Worm (Caenorhabditis elegans) whole organism, young adult: ENCODE results near the gene F41G3.20.

Experiments
- B0336.3 ChIP-seq: fragments of 200-800 bp; sonication (Bioruptor generic); IDR thresholded peaks from 2 replicates; pipeline ENCODE4 v1.3.6; 2022; ENCODE audit warnings: missing genetic modification characterization, missing compliant biosample characterization
- D2030.7 ChIP-seq: fragments of 200-800 bp; sonication (Bioruptor generic); IDR thresholded peaks from 2 replicates; pipeline ENCODE4 v1.3.6; 2022; ENCODE audit warnings: missing genetic modification reagents, missing genetic modification characterization, missing compliant biosample characterization
- F10E7.11 ChIP-seq: sonication (generic microtip); optimal IDR thresholded peaks from 2 replicates; lab custom pipeline; 2017; ENCODE audit warnings: mild to moderate bottlenecking, missing genetic modification characterization, moderate library complexity, missing compliant biosample characterization
- F22D6.2 ChIP-seq: sonication (generic microtip); optimal IDR thresholded peaks from 2 replicates; lab custom pipeline; 2016; ENCODE audit warnings: mild to moderate bottlenecking, missing genetic modification characterization, missing compliant biosample characterization
- F23B12.7 ChIP-seq: sonication (generic microtip); optimal IDR thresholded peaks from 2 replicates; lab custom pipeline; 2017; ENCODE audit warnings: missing genetic modification characterization, mild to moderate bottlenecking, missing compliant biosample characterization, antibody characterized with exemption, moderate library complexity; ENCODE audit not compliant: insufficient read depth
- F33H1.4 ChIP-seq: fragments of 200-800 bp; sonication (Bioruptor generic); IDR thresholded peaks from 2 replicates; pipeline ENCODE4 v1.3.6; 2022; ENCODE audit warnings: missing genetic modification reagents, missing genetic modification characterization, missing compliant biosample characterization
- F37B4.10 ChIP-seq: fragments of 200-800 bp; sonication (Bioruptor generic); IDR thresholded peaks from 2 replicates; pipeline ENCODE4 v1.3.6; 2022; ENCODE audit warnings: missing genetic modification characterization, missing compliant biosample characterization
- K11D2.4 ChIP-seq: fragments of 200-800 bp; sonication (Bioruptor generic); IDR thresholded peaks from 2 replicates; pipeline ENCODE4 v1.3.6; 2022; ENCODE audit warnings: missing genetic modification reagents, missing genetic modification characterization, missing compliant biosample characterization
- K12H6.12 ChIP-seq: fragments of 200-800 bp; sonication (Bioruptor generic); optimal IDR thresholded peaks from 2 replicates; lab custom pipeline; 2018; ENCODE audit warnings: mild to moderate bottlenecking, missing genetic modification characterization, missing compliant biosample characterization
- T26A5.8 ChIP-seq: sonication (generic microtip); optimal IDR thresholded peaks from 2 replicates; lab custom pipeline; 2016; ENCODE audit warnings: missing genetic modification characterization, missing compliant biosample characterization
- Y53G8AR.9 ChIP-seq: fragments of 200-800 bp; sonication (Bioruptor generic); conservative IDR thresholded peaks from 2 replicates; pipeline ENCODE4 v1.3.6; 2022; ENCODE audit warnings: missing genetic modification reagents, missing genetic modification characterization, missing compliant biosample characterization
- ZK185.1 ChIP-seq: sonication (generic microtip); optimal IDR thresholded peaks from 2 replicates; lab custom pipeline; 2016; ENCODE audit warnings: mild to moderate bottlenecking, missing genetic modification characterization, missing compliant biosample characterization; ENCODE audit not compliant: poor library complexity, severe bottlenecking
- akir-1 ChIP-seq: fragments of 200-800 bp; sonication (Bioruptor generic); optimal IDR thresholded peaks from 2 replicates; lab custom pipeline; 2018; ENCODE audit warnings: mild to moderate bottlenecking, missing genetic modification characterization, moderate library complexity, missing compliant biosample characterization
- aptf-2 ChIP-seq: fragments of 200-800 bp; sonication (Bioruptor generic); conservative IDR thresholded peaks from 2 replicates; pipeline ENCODE4 v1.3.6; 2022; ENCODE audit warnings: missing genetic modification reagents, missing genetic modification characterization, missing compliant biosample characterization
- aptf-3 ChIP-seq: fragments of 200-800 bp; sonication (Bioruptor generic); IDR thresholded peaks from 2 replicates; pipeline ENCODE4 v1.3.6; 2022; ENCODE audit warnings: missing genetic modification characterization, missing compliant biosample characterization
- athp-1 ChIP-seq: sonication (generic microtip); optimal IDR thresholded peaks from 2 replicates; lab custom pipeline; 2017; ENCODE audit warnings: mild to moderate bottlenecking, missing genetic modification characterization, missing compliant biosample characterization
- attf-3 ChIP-seq: fragments of 200-800 bp; sonication (Bioruptor generic); conservative IDR thresholded peaks from 2 replicates; pipeline ENCODE4 v1.3.6; 2022; ENCODE audit warnings: missing genetic modification reagents, missing genetic modification characterization, missing compliant biosample characterization
- attf-5 ChIP-seq: fragments of 200-800 bp; sonication (Bioruptor generic); optimal IDR thresholded peaks from 2 replicates; lab custom pipeline; 2018; ENCODE audit warnings: mild to moderate bottlenecking, missing genetic modification characterization, missing compliant biosample characterization
- ceh-100 ChIP-seq: fragments of 200-800 bp; sonication (Bioruptor generic); IDR thresholded peaks from 2 replicates; pipeline ENCODE4 v1.3.6; 2022; ENCODE audit warnings: missing genetic modification reagents, missing genetic modification characterization, missing compliant biosample characterization
- ceh-27 ChIP-seq: fragments of 200-800 bp; sonication (Bioruptor generic); optimal IDR thresholded peaks from 2 replicates; lab custom pipeline; 2018; ENCODE audit warnings: mild to moderate bottlenecking, missing genetic modification characterization, moderate library complexity, missing compliant biosample characterization
- ceh-91 ChIP-seq: fragments of 200-800 bp; sonication (Bioruptor generic); IDR thresholded peaks from 2 replicates; pipeline ENCODE4 v1.3.6; 2022; ENCODE audit warnings: missing genetic modification reagents, missing genetic modification characterization, missing compliant biosample characterization
- egrh-3 ChIP-seq: fragments of 200-800 bp; sonication (Bioruptor generic); IDR thresholded peaks from 2 replicates; pipeline ENCODE4 v1.3.6; 2022; ENCODE audit warnings: missing genetic modification reagents, missing genetic modification characterization, missing compliant biosample characterization
- ekl-4 ChIP-seq: fragments of 200-800 bp; sonication (Bioruptor generic); IDR thresholded peaks from 2 replicates; pipeline ENCODE4 v1.3.6; 2022; ENCODE audit warnings: missing genetic modification reagents, missing genetic modification characterization, missing compliant biosample characterization
- hmg-1.2 ChIP-seq: fragments of 200-800 bp; sonication (Bioruptor generic); IDR thresholded peaks from 2 replicates; pipeline ENCODE4 v1.3.6; 2022; ENCODE audit warnings: missing genetic modification reagents, missing genetic modification characterization, missing compliant biosample characterization
- hmg-20 ChIP-seq: fragments of 200-800 bp; sonication (Bioruptor generic); IDR thresholded peaks from 2 replicates; pipeline ENCODE4 v1.3.6; 2022; ENCODE audit warnings: missing genetic modification reagents, missing genetic modification characterization, missing compliant biosample characterization
- hsf-1 ChIP-seq: fragments of 200-800 bp; sonication (Bioruptor generic); IDR thresholded peaks from 2 replicates; pipeline ENCODE4 v1.3.6; 2022; ENCODE audit warnings: missing genetic modification reagents, missing genetic modification characterization, missing compliant biosample characterization
- let-526 ChIP-seq: fragments of 200-800 bp; sonication (Bioruptor generic); IDR thresholded peaks from 2 replicates; pipeline ENCODE4 v1.3.6; 2022; ENCODE audit warnings: missing genetic modification reagents, missing genetic modification characterization, missing compliant biosample characterization
- lin-26 ChIP-seq: fragments of 200-800 bp; sonication (Bioruptor generic); IDR thresholded peaks from 2 replicates; pipeline ENCODE4 v1.3.6; 2022; ENCODE audit warnings: missing genetic modification reagents, missing genetic modification characterization, missing compliant biosample characterization
- lin-40 ChIP-seq: sonication (generic microtip); optimal IDR thresholded peaks from 2 replicates; lab custom pipeline; 2016; ENCODE audit warnings: missing genetic modification characterization, mild to moderate bottlenecking, missing compliant biosample characterization, missing genotype, missing genetic modification reagents
- lir-1 ChIP-seq: fragments of 200-800 bp; sonication (Bioruptor generic); conservative IDR thresholded peaks from 2 replicates; pipeline ENCODE4 v1.3.6; 2022; ENCODE audit warnings: missing genetic modification reagents, missing genetic modification characterization, missing compliant biosample characterization
- lsl-1 ChIP-seq: fragments of 200-800 bp; sonication (Bioruptor generic); optimal IDR thresholded peaks from 2 replicates; lab custom pipeline; 2018; ENCODE audit warnings: mild to moderate bottlenecking, missing genetic modification characterization, moderate library complexity, missing compliant biosample characterization
- madf-6 ChIP-seq: fragments of 200-800 bp; sonication (Bioruptor generic); IDR thresholded peaks from 2 replicates; pipeline ENCODE4 v1.3.6; 2022; ENCODE audit warnings: missing genetic modification reagents, missing genetic modification characterization, missing compliant biosample characterization
- madf-8 ChIP-seq: fragments of 200-800 bp; sonication (Bioruptor generic); conservative IDR thresholded peaks from 2 replicates; pipeline ENCODE4 v1.3.6; 2022; ENCODE audit warnings: missing genetic modification reagents, missing genetic modification characterization, missing compliant biosample characterization
- mcd-1 ChIP-seq: fragments of 200-800 bp; sonication (Bioruptor generic); IDR thresholded peaks from 2 replicates; pipeline ENCODE4 v1.3.6; 2022; ENCODE audit warnings: missing genetic modification reagents, missing genetic modification characterization, missing compliant biosample characterization
- mel-28 ChIP-seq: sonication (generic microtip); optimal IDR thresholded peaks from 2 replicates; lab custom pipeline; 2016; ENCODE audit warnings: borderline replicate concordance, mild to moderate bottlenecking, missing genetic modification characterization, missing compliant biosample characterization
- nhr-80 ChIP-seq: sonication (generic microtip); optimal IDR thresholded peaks from 2 replicates; lab custom pipeline; 2016; ENCODE audit warnings: missing genetic modification characterization, missing compliant biosample characterization
- nhr-90 ChIP-seq: sonication (generic microtip); optimal IDR thresholded peaks from 2 replicates; lab custom pipeline; 2016; ENCODE audit warnings: missing genotype, mild to moderate bottlenecking, missing genetic modification characterization, missing compliant biosample characterization
- rcor-1 ChIP-seq: fragments of 200-800 bp; sonication (Bioruptor generic); IDR thresholded peaks from 2 replicates; pipeline ENCODE4 v1.3.6; 2022; ENCODE audit warnings: missing genetic modification reagents, missing genetic modification characterization, missing compliant biosample characterization
- snpc-1.3 ChIP-seq: sonication (generic microtip); optimal IDR thresholded peaks from 2 replicates; lab custom pipeline; 2017; ENCODE audit warnings: missing genetic modification characterization, mild to moderate bottlenecking, missing compliant biosample characterization, antibody characterized with exemption, moderate library complexity, missing genotype, missing genetic modification reagents; ENCODE audit not compliant: insufficient read depth
- snpc-3.4 ChIP-seq: sonication (generic microtip); optimal IDR thresholded peaks from 2 replicates; lab custom pipeline; 2017; ENCODE audit warnings: missing genetic modification characterization, mild to moderate bottlenecking, missing compliant biosample characterization, antibody characterized with exemption, moderate library complexity, missing genotype, missing genetic modification reagents
- snpc-4 ChIP-seq, 5 experiments: fragments of 150-350 bp in 1 of 5; sonication (generic microtip) in 4 of 5; optimal IDR thresholded peaks; 2 replicates each; lab custom pipeline; 2014 to 2018; ENCODE audit warnings: missing genetic modification characterization in 5 of 5, missing biosample characterization in 3 of 5, antibody characterized with exemption in 2 of 5, mild to moderate bottlenecking in 2 of 5, missing compliant biosample characterization in 2 of 5, missing genotype in 2 of 5, moderate library complexity in 2 of 5, missing genetic modification reagents in 1 of 5
- somi-1 ChIP-seq: fragments of 200-800 bp; sonication (Bioruptor generic); optimal IDR thresholded peaks from 2 replicates; lab custom pipeline; 2018; ENCODE audit warnings: mild to moderate bottlenecking, missing genetic modification characterization, missing compliant biosample characterization
- unc-130 ChIP-seq: sonication (generic microtip); optimal IDR thresholded peaks from 2 replicates; lab custom pipeline; 2016; ENCODE audit warnings: missing genetic modification reagents, missing genetic modification characterization, missing compliant biosample characterization
- xnd-1 ChIP-seq: sonication (generic microtip); optimal IDR thresholded peaks from 2 replicates; lab custom pipeline; 2016; ENCODE audit warnings: missing genotype, missing genetic modification reagents, missing genetic modification characterization, missing compliant biosample characterization
- ztf-18 ChIP-seq: sonication (generic microtip); optimal IDR thresholded peaks from 2 replicates; lab custom pipeline; 2016; ENCODE audit warnings: missing genotype, mild to moderate bottlenecking, missing genetic modification characterization, missing compliant biosample characterization

Gene F41G3.20

ce11 chrII:6736066-6736465, 14.8 kb downstream of the F41G3.20 start, which contains the start of gene mrps-18.C (continued):
- TF ChIP-seq madf-8 (no peak), hsf-1 (GFP tag; lab: Robert Waterston, UW) (0 out of 2 replicates have a peak, but pooled peaks have one; percentile 27), lin-40 (tag; lab: Kevin White, UChicago) (no peak), athp-1 (peak; percentile 22), attf-3 (GFP tag; lab: Robert Waterston, UW) (no peak), madf-6 (peak; percentile 47), ekl-4 (peak; percentile 56), hmg-20 (GFP tag; lab: Robert Waterston, UW) (0 out of 2 replicates have a peak, but pooled peaks have one; percentile 3), lin-26 (GFP tag; lab: Robert Waterston, UW) (no peak), aptf-3 (GFP tag; lab: Robert Waterston, UW) (no peak), K11D2.4 (GFP tag; lab: Robert Waterston, UW) (no peak)

- TF ChIP-seq attf-5 = peak; percentile 67
- peak; percentile 56; the same call in 1 of the 2 replicates for TF ChIP-seq attf-3 (GFP tag; lab: Robert Waterston, UW)
- no peak for TF ChIP-seq snpc-4 (GFP tag; optimal IDR thresholded peaks at IDR 0.05; lab: Kevin White, UChicago)
- peak in 1 of 4 experiments; percentile 20 for TF ChIP-seq snpc-4 (tag; optimal IDR thresholded peaks at IDR 0.05; lab: Kevin White, UChicago)
- peak; percentile 26 for TF ChIP-seq nhr-80 (tag; lab: Kevin White, UChicago)
- TF ChIP-seq ceh-91 = no peak
- TF ChIP-seq K12H6.12 (tag; lab: Kevin White, UChicago) = peak; percentile 22
- TF ChIP-seq ztf-18 = peak; percentile 32
- TF ChIP-seq D2030.7 (GFP tag; lab: Robert Waterston, UW) = peak; percentile 50
- TF ChIP-seq hmg-1.2 = peak; percentile 64
- peak; percentile 20 for TF ChIP-seq snpc-3.4 (tag; lab: Kevin White, UChicago)
- TF ChIP-seq ceh-100 (GFP tag; lab: Robert Waterston, UW) = peak; percentile 97
- TF ChIP-seq ZK185.1 = peak; percentile 24
- peak; percentile 25; the same call in 1 of the 2 replicates for TF ChIP-seq F33H1.4 (GFP tag; lab: Robert Waterston, UW)
- no peak for TF ChIP-seq nhr-90 (tag; lab: Kevin White, UChicago)
- TF ChIP-seq egrh-3 (GFP tag; lab: Robert Waterston, UW) = no peak
- TF ChIP-seq B0336.3 (GFP tag; lab: Robert Waterston, UW) = no peak
- TF ChIP-seq F23B12.7 = peak; percentile 78
- peak; percentile 38 for TF ChIP-seq unc-130 (GFP tag; lab: Kevin White, UChicago)
- TF ChIP-seq xnd-1 (tag; lab: Kevin White, UChicago) = no peak
- 0 out of 2 replicates have a peak, but pooled peaks have one; percentile 24 for TF ChIP-seq lir-1 (GFP tag; lab: Robert Waterston, UW)
- peak; percentile 27; the same call in 1 of the 2 replicates for TF ChIP-seq rcor-1 (GFP tag; lab: Robert Waterston, UW)
- TF ChIP-seq mel-28 (tag; lab: Kevin White, UChicago) = no peak
- TF ChIP-seq mcd-1 = peak; percentile 92
- peak; percentile 53 for TF ChIP-seq ceh-27
- TF ChIP-seq, all 124 proteins: peak for 18
Measured at ce11 chrII:6734674-6735073, 16.2 kb downstream of the F41G3.20 start, which contains the start of gene T14B4.3. Gene T14B4.3, plus strand, starts transcription at chrII:6734937.

- TF ChIP-seq akir-1 (GFP tag; lab: Kevin White, UChicago) (no peak), snpc-1.3 (tag; lab: Kevin White, UChicago) (no peak), F22D6.2 (tag; lab: Kevin White, UChicago) (no peak), ekl-4 (no peak), T26A5.8 (no peak), Y53G8AR.9 (GFP tag; lab: Robert Waterston, UW) (no peak), F10E7.11 (tag; lab: Kevin White, UChicago) (no peak), somi-1 (no peak), nhr-80 (tag; lab: Kevin White, UChicago) (no peak), let-526 (GFP tag; lab: Robert Waterston, UW) (no peak), ceh-100 (GFP tag; lab: Robert Waterston, UW) (no peak), lin-26 (GFP tag; lab: Robert Waterston, UW) (no peak), aptf-2 (GFP tag; lab: Robert Waterston, UW) (no peak), F37B4.10 (GFP tag; lab: Robert Waterston, UW) (no peak), lsl-1 (GFP tag; lab: Kevin White, UChicago) (no peak)
Measured at ce11 chrII:6733718-6734117, 17.1 kb downstream of the F41G3.20 start, which contains the start of gene T14B4.9. Gene T14B4.9, minus strand, starts transcription at chrII:6733818.
